Worm (Caenorhabditis elegans): Measurements from ENCODE around the gene Y39G8B.1.

ce11 chrII:14008359-14008758 lies 34.7 kb upstream of the Y39G8B.1 start, which contains the start of gene F01D5.7:
- TF ChIP-seq mdl-1 (tag; optimal IDR thresholded peaks at IDR 0.05) = no peak
- no peak for TF ChIP-seq ama-1 (optimal IDR thresholded peaks at IDR 0.05)
- TF ChIP-seq tbx-2 (tag; optimal IDR thresholded peaks at IDR 0.05) = no peak
- no peak for TF ChIP-seq nhr-23 (tag; optimal IDR thresholded peaks at IDR 0.05)
- no peak for TF ChIP-seq unc-62 (GFP tag; optimal IDR thresholded peaks at IDR 0.05)
- TF ChIP-seq eor-1 (tag; optimal IDR thresholded peaks at IDR 0.05) = no peak
- TF ChIP-seq pha-4 (tag; optimal IDR thresholded peaks at IDR 0.05) = no peak
- TF ChIP-seq sea-2 (GFP tag; optimal IDR thresholded peaks at IDR 0.05) = no peak
- no peak for TF ChIP-seq nhr-77 (tag; optimal IDR thresholded peaks at IDR 0.05)
- no peak for TF ChIP-seq elt-2 (tag; optimal IDR thresholded peaks at IDR 0.05)
- no peak for TF ChIP-seq lin-39 (tag; optimal IDR thresholded peaks at IDR 0.05)
- TF ChIP-seq ZK546.5 (tag; optimal IDR thresholded peaks at IDR 0.05) = no peak
- TF ChIP-seq nfya-1 (tag; optimal IDR thresholded peaks at IDR 0.05; ENCODE audit: insufficient read depth) = no peak
